Fruit fly (Drosophila melanogaster) whole organism, pupa: Measurements from ENCODE around the gene CG5853.

Experiments
- CG15710 ChIP-seq: fragments of 200-800 bp; sonication (Bioruptor generic); optimal IDR thresholded peaks from 2 replicates; lab custom pipeline; 2018; ENCODE audit warnings: missing biosample characterization, mild to moderate bottlenecking, missing genetic modification characterization, moderate library complexity
- CG32121 ChIP-seq: fragments of 200-800 bp; sonication (Bioruptor generic); IDR thresholded peaks from 2 replicates; pipeline ENCODE4 v1.3.6; 2022; ENCODE audit warnings: missing biosample characterization, missing genetic modification characterization
- CG4496 ChIP-seq: fragments of 200-800 bp; sonication (Bioruptor generic); IDR thresholded peaks from 3 replicates; pipeline ENCODE4 v1.3.6; 2022; ENCODE audit warnings: missing biosample characterization, missing genetic modification characterization
- CG9948 ChIP-seq: fragments of 200-800 bp; sonication (Bioruptor generic); optimal IDR thresholded peaks from 2 replicates; lab custom pipeline; 2018; ENCODE audit warnings: missing biosample characterization, mild to moderate bottlenecking, missing genetic modification characterization, moderate library complexity
- EcR ChIP-seq: fragments of 200-800 bp; sonication (Bioruptor generic); optimal IDR thresholded peaks from 3 replicates; lab custom pipeline; 2019; ENCODE audit warnings: missing biosample characterization, missing genetic modification characterization, mild to moderate bottlenecking, moderate library complexity, missing genetic modification reagents
- Pif1A ChIP-seq: fragments of 200-800 bp; sonication (Bioruptor generic); optimal IDR thresholded peaks from 3 replicates; lab custom pipeline; 2016; ENCODE audit warnings: missing biosample characterization, missing genetic modification characterization

DNA sequence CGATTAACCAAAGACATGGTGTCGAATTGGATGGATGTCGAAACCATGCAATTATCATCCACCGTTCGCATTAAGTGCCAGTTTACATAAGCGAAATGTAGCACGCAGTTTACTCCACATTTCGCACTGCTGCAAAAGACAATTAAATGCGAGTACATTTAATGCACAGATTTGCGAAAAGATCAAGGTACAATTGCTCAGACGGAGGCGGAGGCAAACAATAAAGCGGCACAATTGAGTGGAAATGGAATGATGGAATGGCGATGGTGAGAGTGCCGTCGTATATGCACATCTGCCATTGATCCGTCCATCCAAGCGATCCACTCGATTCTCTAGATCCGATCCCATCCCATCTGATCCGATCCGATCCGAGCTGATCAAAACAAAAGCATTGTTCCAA, 2.4 kb downstream of the CG5853 start:
- 0 out of 3 replicates have a peak, but pooled peaks have one; percentile 12 for TF ChIP-seq CG4496 (GFP tag; lab: Robert Waterston, UW)
- no peak for TF ChIP-seq CG9948
- no peak for TF ChIP-seq CG15710 (tag; lab: Kevin White, UChicago)
- TF ChIP-seq CG32121 (GFP tag; lab: Robert Waterston, UW) = peak; percentile 21; the same call in 1 of the 2 replicates
- TF ChIP-seq EcR (GFP tag; lab: Kevin White, UChicago) = no peak
- TF ChIP-seq Pif1A (GFP tag; lab: Kevin White, UChicago) = no peak
